Fruit fly (Drosophila melanogaster) whole organism, adult: ENCODE results near the gene PGRP-SB1.

Source experiments
- CG7101 ChIP-seq: fragments of 200-800 bp; sonication (Bioruptor generic); optimal IDR thresholded peaks from 2 replicates; lab custom pipeline; 2018; ENCODE audit warnings: missing biosample characterization, mild to moderate bottlenecking, missing genetic modification characterization, moderate library complexity
- Clk ChIP-seq: fragments of 200-800 bp; sonication (Bioruptor generic); optimal IDR thresholded peaks from 2 replicates; lab custom pipeline; 2017; ENCODE audit warnings: missing biosample characterization, missing genetic modification characterization
- Crg-1 ChIP-seq: fragments of 200-800 bp; sonication (Bioruptor generic); optimal IDR thresholded peaks from 2 replicates; lab custom pipeline; 2016; ENCODE audit warnings: missing biosample characterization, missing genetic modification characterization
- Hr96 ChIP-seq: fragments of 200-800 bp; sonication (Bioruptor generic); optimal IDR thresholded peaks from 2 replicates; lab custom pipeline; 2016; ENCODE audit warnings: missing biosample characterization, missing genetic modification characterization
- kay ChIP-seq: fragments of 200-800 bp; sonication (Bioruptor generic); peaks from one replicate; lab custom pipeline; 2016; ENCODE audit warnings: missing biosample characterization, missing genetic modification characterization, borderline replicate concordance
- tj ChIP-seq: fragments of 200-800 bp; sonication (Bioruptor generic); optimal IDR thresholded peaks from 3 replicates; lab custom pipeline; 2017; ENCODE audit warnings: missing biosample characterization, mild to moderate bottlenecking, missing genetic modification characterization, moderate library complexity

- TF ChIP-seq tj (GFP tag; lab: Kevin White, UChicago) (no peak), Hr96 (GFP tag; lab: Kevin White, UChicago) (no peak), Crg-1 (no peak), Clk (GFP tag; lab: Kevin White, UChicago) (no peak), CG7101 (tag; lab: Kevin White, UChicago) (no peak), kay (no peak)
Observed at dm6 chr3L:16695076-16695847, 32.5 kb downstream of the PGRP-SB1 start.
